Fruit fly (Drosophila melanogaster) whole organism, embryonic: Measurements from ENCODE around the gene SCAR.
A peak's percentile ranks its signal among the peaks of the same experiment; 100 is the strongest.

Source experiments
- CG10654 ChIP-seq: fragments of 200-800 bp; sonication (Bioruptor generic); optimal IDR thresholded peaks from 2 replicates; lab custom pipeline; 2016; ENCODE audit warnings: missing biosample characterization, missing genetic modification characterization
- CG11093 ChIP-seq: fragments of 200-800 bp; sonication (Bioruptor generic); IDR thresholded peaks from 3 replicates; pipeline ENCODE4 v1.3.6; 2022; ENCODE audit warnings: missing biosample characterization, missing genetic modification characterization
- CG11560 ChIP-seq: fragments of 200-800 bp; sonication (Bioruptor generic); IDR thresholded peaks from 3 replicates; pipeline ENCODE4 v1.3.6; 2022; ENCODE audit warnings: missing biosample characterization, missing genetic modification characterization
- CG11695 ChIP-seq: fragments of 200-800 bp; sonication (Bioruptor generic); IDR thresholded peaks from 3 replicates; pipeline ENCODE4 v1.3.6; 2022; ENCODE audit warnings: missing biosample characterization, missing genetic modification characterization
- CG13123 ChIP-seq: fragments of 200-800 bp; sonication (Bioruptor generic); optimal IDR thresholded peaks from 2 replicates; lab custom pipeline; 2016; ENCODE audit warnings: missing biosample characterization, missing genetic modification characterization
- CG14710 ChIP-seq: fragments of 200-800 bp; sonication (Bioruptor generic); optimal IDR thresholded peaks from 3 replicates; lab custom pipeline; 2019; ENCODE audit warnings: missing biosample characterization, mild to moderate bottlenecking, missing genetic modification characterization, moderate library complexity
- CG1603 ChIP-seq: fragments of 200-800 bp; sonication (Bioruptor generic); optimal IDR thresholded peaks from 2 replicates; lab custom pipeline; 2019; ENCODE audit warnings: missing biosample characterization, mild to moderate bottlenecking, missing genetic modification characterization, moderate library complexity
- CG16815 ChIP-seq: fragments of 200-800 bp; sonication (Bioruptor generic); optimal IDR thresholded peaks from 3 replicates; lab custom pipeline; 2017; ENCODE audit warnings: missing biosample characterization, mild to moderate bottlenecking, missing genetic modification characterization
- CG4328 ChIP-seq: fragments of 200-800 bp; sonication (Bioruptor generic); optimal IDR thresholded peaks from 3 replicates; lab custom pipeline; 2017; ENCODE audit warnings: missing biosample characterization, missing genetic modification reagents, missing genetic modification characterization
- CG4617 ChIP-seq: fragments of 200-800 bp; sonication (Bioruptor generic); optimal IDR thresholded peaks from 3 replicates; lab custom pipeline; 2016; ENCODE audit warnings: missing biosample characterization, missing genetic modification characterization, borderline replicate concordance
- CG7357 ChIP-seq: fragments of 200-800 bp; sonication (Bioruptor generic); IDR thresholded peaks from 3 replicates; pipeline ENCODE4 v1.3.6; 2022; ENCODE audit warnings: missing biosample characterization, missing genetic modification characterization
- CG8359 ChIP-seq: fragments of 200-800 bp; sonication (Bioruptor generic); optimal IDR thresholded peaks from 2 replicates; lab custom pipeline; 2017; ENCODE audit warnings: missing biosample characterization, mild to moderate bottlenecking, missing genetic modification characterization, borderline replicate concordance
- CG8478 ChIP-seq: fragments of >200 bp; optimal IDR thresholded peaks from 2 replicates; lab custom pipeline; 2018
- CG8924 ChIP-seq: fragments of 200-800 bp; optimal IDR thresholded peaks from 3 replicates; lab custom pipeline; 2019; ENCODE audit warnings: missing biosample characterization, mild to moderate bottlenecking, missing genetic modification characterization, moderate library complexity
- CkIIα-i1 ChIP-seq: fragments of 200-800 bp; sonication (Bioruptor generic); IDR thresholded peaks from 2 replicates; pipeline ENCODE4 v1.3.6; 2022; ENCODE audit warnings: missing biosample characterization, missing genetic modification characterization
- Deaf1 ChIP-seq: fragments of 200-800 bp; optimal IDR thresholded peaks from 3 replicates; lab custom pipeline; 2019; ENCODE audit warnings: missing biosample characterization, mild to moderate bottlenecking, missing genetic modification characterization, moderate library complexity
- Doc3 ChIP-seq: fragments of 200-800 bp; sonication (Bioruptor generic); IDR thresholded peaks from 3 replicates; pipeline ENCODE4 v1.3.6; 2022; ENCODE audit warnings: missing biosample characterization, missing genetic modification characterization; ENCODE audit not compliant: partially characterized antibody
- E2f1 ChIP-seq: fragments of 200-800 bp; sonication (Bioruptor generic); IDR thresholded peaks from 2 replicates; pipeline ENCODE4 v1.3.6; 2022; ENCODE audit warnings: missing biosample characterization, missing genetic modification characterization
- Fer3 ChIP-seq: fragments of 200-800 bp; sonication (Bioruptor generic); optimal IDR thresholded peaks from 2 replicates; lab custom pipeline; 2018; ENCODE audit warnings: missing biosample characterization, mild to moderate bottlenecking, missing genetic modification characterization, moderate library complexity
- Gsc ChIP-seq: fragments of 200-800 bp; sonication (Bioruptor generic); IDR thresholded peaks from 2 replicates; pipeline ENCODE4 v1.3.6; 2022; ENCODE audit warnings: missing biosample characterization, missing genetic modification characterization
- HHEX ChIP-seq: fragments of 200-800 bp; sonication (Bioruptor generic); optimal IDR thresholded peaks from 3 replicates; lab custom pipeline; 2017; ENCODE audit warnings: missing biosample characterization, mild to moderate bottlenecking, missing genetic modification characterization, missing genetic modification reagents
- Neu2 ChIP-seq: fragments of 200-800 bp; sonication (Bioruptor generic); optimal IDR thresholded peaks from 3 replicates; lab custom pipeline; 2016; ENCODE audit warnings: missing biosample characterization, missing genetic modification characterization, borderline replicate concordance
- Optix ChIP-seq: fragments of 200-800 bp; sonication (Bioruptor generic); IDR thresholded peaks from 3 replicates; pipeline ENCODE4 v1.3.6; 2022; ENCODE audit warnings: missing biosample characterization, missing genetic modification characterization
- Sry-β ChIP-seq: fragments of 200-800 bp; sonication (Bioruptor generic); optimal IDR thresholded peaks from 2 replicates; lab custom pipeline; 2018; ENCODE audit warnings: missing biosample characterization, mild to moderate bottlenecking, missing genetic modification characterization, moderate library complexity
- Ssrp ChIP-seq: fragments of 200-800 bp; sonication (Bioruptor generic); optimal IDR thresholded peaks from 2 replicates; lab custom pipeline; 2018; ENCODE audit warnings: missing biosample characterization, mild to moderate bottlenecking, missing genetic modification characterization, moderate library complexity
- Xrp1 ChIP-seq: fragments of 200-800 bp; sonication (Bioruptor generic); IDR thresholded peaks from 2 replicates; pipeline ENCODE4 v1.3.6; 2022; ENCODE audit warnings: missing biosample characterization, missing genetic modification characterization
- al ChIP-seq: fragments of 200-800 bp; sonication (Bioruptor generic); IDR thresholded peaks from 2 replicates; pipeline ENCODE4 v1.3.6; 2022; ENCODE audit warnings: missing biosample characterization, missing genetic modification characterization
- dati ChIP-seq: fragments of 200-800 bp; sonication (Bioruptor generic); IDR thresholded peaks from 2 replicates; pipeline ENCODE4 v1.3.6; 2022; ENCODE audit warnings: missing biosample characterization, missing genetic modification characterization
- disco-r ChIP-seq: fragments of 200-800 bp; sonication (Bioruptor generic); optimal IDR thresholded peaks from 2 replicates; lab custom pipeline; 2016; ENCODE audit warnings: missing biosample characterization, missing genetic modification characterization
- fd3F ChIP-seq: fragments of 200-800 bp; sonication (Bioruptor generic); optimal IDR thresholded peaks from 2 replicates; lab custom pipeline; 2018; ENCODE audit warnings: missing biosample characterization, mild to moderate bottlenecking, missing genetic modification characterization, moderate library complexity
- fd64A ChIP-seq: fragments of 200-800 bp; sonication (Bioruptor generic); optimal IDR thresholded peaks from 3 replicates; lab custom pipeline; 2018; ENCODE audit warnings: missing biosample characterization, mild to moderate bottlenecking, missing genetic modification characterization
- gt ChIP-seq: fragments of 200-800 bp; sonication (Bioruptor generic); IDR thresholded peaks from 2 replicates; pipeline ENCODE4 v1.3.6; 2022; ENCODE audit warnings: missing biosample characterization, missing genetic modification characterization
- ham ChIP-seq: fragments of 200-800 bp; sonication (Bioruptor generic); IDR thresholded peaks from 2 replicates; pipeline ENCODE4 v1.3.6; 2022; ENCODE audit warnings: missing biosample characterization, missing genetic modification characterization
- her ChIP-seq: fragments of 200-800 bp; sonication (Bioruptor generic); optimal IDR thresholded peaks from 2 replicates; lab custom pipeline; 2016; ENCODE audit warnings: missing biosample characterization, missing genetic modification characterization
- kay ChIP-seq: fragments of 200-800 bp; sonication (Bioruptor generic); optimal IDR thresholded peaks from 2 replicates; lab custom pipeline; 2016; ENCODE audit warnings: missing biosample characterization, missing genetic modification characterization
- klu ChIP-seq: fragments of 200-800 bp; sonication (Bioruptor generic); IDR thresholded peaks from 2 replicates; pipeline ENCODE4 v1.3.6; 2022; ENCODE audit warnings: missing biosample characterization, missing genetic modification characterization
- kni ChIP-seq: fragments of 200-800 bp; sonication (Bioruptor generic); optimal IDR thresholded peaks from 3 replicates; lab custom pipeline; 2017; ENCODE audit warnings: mild to moderate bottlenecking, missing biosample characterization, missing genetic modification reagents, missing genetic modification characterization
- onecut ChIP-seq: fragments of 200-800 bp; sonication (Bioruptor generic); IDR thresholded peaks from 2 replicates; pipeline ENCODE4 v1.3.6; 2022; ENCODE audit warnings: missing biosample characterization, missing genetic modification characterization
- pfk ChIP-seq: fragments of 200-800 bp; sonication (Bioruptor generic); optimal IDR thresholded peaks from 2 replicates; lab custom pipeline; 2018; ENCODE audit warnings: missing biosample characterization, mild to moderate bottlenecking, missing genetic modification characterization, moderate library complexity
- prd ChIP-seq, 3 experiments: fragments of >200 bp in 2 of 3; fragments of 200-800 bp in 1 of 3; sonication (Bioruptor generic) in 1 of 3; optimal IDR thresholded peaks in 2 of 3; IDR thresholded peaks in 1 of 3; 2 replicates in 2 of 3; 3 replicates in 1 of 3; pipeline versions ENCODE4 v1.3.6 to Lab custom; 2017 to 2022; ENCODE audit warnings: missing biosample characterization in 1 of 3, missing genetic modification characterization in 1 of 3
- psq ChIP-seq: fragments of 200-800 bp; sonication (Bioruptor generic); optimal IDR thresholded peaks from 2 replicates; lab custom pipeline; 2017; ENCODE audit warnings: missing biosample characterization, missing genetic modification characterization
- row ChIP-seq: fragments of 200-800 bp; sonication (Bioruptor generic); IDR thresholded peaks from 3 replicates; pipeline ENCODE4 v1.3.6; 2022; ENCODE audit warnings: missing biosample characterization, missing genetic modification characterization
- slp2 ChIP-seq: fragments of 200-800 bp; sonication (Bioruptor generic); optimal IDR thresholded peaks from 2 replicates; lab custom pipeline; 2016; ENCODE audit warnings: missing biosample characterization, missing genetic modification characterization
- stwl ChIP-seq: fragments of 200-800 bp; sonication (Bioruptor generic); optimal IDR thresholded peaks from 3 replicates; lab custom pipeline; 2018; ENCODE audit warnings: missing biosample characterization, mild to moderate bottlenecking, missing genetic modification characterization, moderate library complexity
- tio ChIP-seq: fragments of 200-800 bp; sonication (Bioruptor generic); optimal IDR thresholded peaks from 2 replicates; lab custom pipeline; 2017; ENCODE audit warnings: missing biosample characterization, missing genetic modification characterization, inconsistent platforms
- toy ChIP-seq: fragments of 200-800 bp; sonication (Bioruptor generic); IDR thresholded peaks from 2 replicates; pipeline ENCODE4 v1.3.6; 2022; ENCODE audit warnings: missing biosample characterization, missing genetic modification characterization
- twi ChIP-seq: fragments of 200-800 bp; optimal IDR thresholded peaks from 2 replicates; lab custom pipeline; 2019; ENCODE audit warnings: missing biosample characterization, mild to moderate bottlenecking, missing genetic modification characterization, moderate library complexity
- unc-4 ChIP-seq: fragments of 200-800 bp; sonication (Bioruptor generic); IDR thresholded peaks from 2 replicates; pipeline ENCODE4 v1.3.6; 2022; ENCODE audit warnings: missing biosample characterization, missing genetic modification characterization; ENCODE audit not compliant: partially characterized antibody
- zen2 ChIP-seq: fragments of 200-800 bp; sonication (Bioruptor generic); IDR thresholded peaks from 3 replicates; pipeline ENCODE4 v1.3.6; 2022; ENCODE audit warnings: missing biosample characterization, missing genetic modification characterization; ENCODE audit not compliant: partially characterized antibody
- zfh1 ChIP-seq: fragments of 200-800 bp; sonication (Bioruptor generic); IDR thresholded peaks from 3 replicates; pipeline ENCODE4 v1.3.6; 2022; ENCODE audit warnings: missing biosample characterization, missing genetic modification characterization

The SCAR gene

DNA sequence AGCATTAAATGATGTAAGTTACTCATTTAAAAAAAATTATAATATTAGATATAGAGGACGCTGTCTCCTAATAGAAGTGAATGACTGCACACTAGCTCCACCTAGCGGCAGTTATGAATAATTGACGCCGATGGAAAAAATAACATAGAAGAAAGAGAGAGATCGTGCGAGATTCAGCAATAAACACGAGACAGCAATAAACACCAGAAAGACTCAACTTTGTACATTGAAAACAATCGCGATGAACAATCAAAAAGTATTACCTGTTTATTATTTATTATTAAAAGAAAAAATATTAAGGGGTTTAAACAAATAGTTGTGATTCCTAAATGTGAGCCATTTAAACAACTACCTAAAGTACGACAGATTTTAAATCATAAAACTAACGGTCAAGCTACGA, 9.6 kb downstream of the SCAR start (continued):
- TF ChIP-seq stwl (tag; lab: Kevin White, UChicago) (peak; percentile 66), disco-r (GFP tag; lab: Kevin White, UChicago) (no peak), Gsc (no peak), row (GFP tag; lab: Robert Waterston, UW) (peak; percentile 30; the same call in 1 of the 3 replicates), al (GFP tag; lab: Robert Waterston, UW) (peak; percentile 14; the same call in 1 of the 2 replicates), CG7357 (GFP tag; lab: Robert Waterston, UW) (0 out of 3 replicates have a peak, but pooled peaks have one; percentile 43), prd (optimal IDR thresholded peaks at IDR 0.05; lab: Kevin White, UChicago) (no peak), prd (GFP tag; IDR thresholded peaks at IDR 0.05; lab: Robert Waterston, UW) (peak; percentile 59), Neu2 (no peak), CG16815 (GFP tag; lab: Kevin White, UChicago) (no peak), CG4617 (GFP tag; lab: Kevin White, UChicago) (no peak), Doc3 (GFP tag; lab: Robert Waterston, UW) (no peak), CG8478 (lab: Kevin White, UChicago) (no peak), Fer3 (tag; lab: Kevin White, UChicago) (peak; percentile 42), twi (tag; lab: Kevin White, UChicago) (no peak), CG1603 (tag; lab: Kevin White, UChicago) (no peak), Xrp1 (peak; percentile 74), Sry-β (GFP tag; lab: Kevin White, UChicago) (no peak), pfk (no peak), zfh1 (GFP tag; lab: Robert Waterston, UW) (0 out of 3 replicates have a peak, but pooled peaks have one; percentile 47), CG8924 (tag; lab: Kevin White, UChicago) (no peak)

DNA sequence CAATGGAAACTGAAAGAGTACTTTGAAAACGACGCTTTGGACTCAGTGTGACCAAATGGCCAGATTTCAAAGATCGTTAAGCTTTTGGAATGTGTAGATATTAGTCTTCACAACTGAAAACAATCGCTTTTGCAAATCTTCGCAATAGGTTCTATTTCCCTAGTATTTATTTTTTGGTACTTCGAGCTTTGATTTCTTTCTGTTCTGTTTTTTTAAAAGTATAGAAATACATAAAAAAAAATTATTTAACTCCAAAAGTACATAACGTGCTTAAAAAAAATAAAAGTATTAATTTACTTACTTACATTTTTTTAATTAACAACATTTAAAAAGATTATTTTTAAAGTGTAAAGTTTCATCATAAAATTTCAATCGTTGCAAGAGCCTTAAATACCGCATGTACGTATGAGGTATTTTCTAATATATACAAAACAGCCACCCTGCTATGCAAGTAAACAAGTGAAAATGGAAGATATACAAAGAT, 10.8 kb downstream of the SCAR start, which contains the start of the genes piwi and CG12253:
piwi (minus strand) TSS at position 51 of the 484 bp plus-strand sequence.
CG12253 (plus strand) TSS at position 437 of the 484 bp plus-strand sequence.
- TF ChIP-seq toy (GFP tag; lab: Robert Waterston, UW) (no peak), CG14710 (tag; lab: Kevin White, UChicago) (peak; percentile 59), her (GFP tag; lab: Kevin White, UChicago) (no peak), CG11560 (tag; lab: Robert Waterston, UW) (0 out of 3 replicates have a peak, but pooled peaks have one; percentile 51), Deaf1 (tag; lab: Kevin White, UChicago) (no peak), HHEX (GFP tag; lab: Kevin White, UChicago) (no peak), CkIIα-i1 (GFP tag; lab: Robert Waterston, UW) (no peak), CG7357 (GFP tag; lab: Robert Waterston, UW) (no peak), tio (GFP tag; lab: Kevin White, UChicago) (peak; percentile 82), ham (GFP tag; lab: Robert Waterston, UW) (no peak), CG11093 (GFP tag; lab: Robert Waterston, UW) (no peak), fd64A (GFP tag; lab: Kevin White, UChicago) (no peak), unc-4 (no peak), Ssrp (tag; lab: Kevin White, UChicago) (peak; percentile 94), disco-r (GFP tag; lab: Kevin White, UChicago) (no peak), CG11695 (peak; percentile 68; the same call in 2 of the 3 replicates), CG13123 (GFP tag; lab: Kevin White, UChicago) (peak; percentile 53), kay (GFP tag; lab: Kevin White, UChicago) (peak; percentile 29), kni (GFP tag; lab: Kevin White, UChicago) (no peak), E2f1 (GFP tag; lab: Robert Waterston, UW) (peak; percentile 29; the same call in 1 of the 2 replicates), CG8359 (GFP tag; lab: Kevin White, UChicago) (no peak), slp2 (GFP tag; lab: Kevin White, UChicago) (no peak), dati (no peak), klu (GFP tag; lab: Robert Waterston, UW) (peak; percentile 78; the same call in 1 of the 2 replicates), CG10654 (peak; percentile 18), zen2 (GFP tag; lab: Robert Waterston, UW) (no peak), Optix (no peak), psq (GFP tag; lab: Kevin White, UChicago) (no peak), fd3F (GFP tag; lab: Kevin White, UChicago) (peak; percentile 85), CG4328 (GFP tag; lab: Kevin White, UChicago) (no peak), gt (GFP tag; lab: Robert Waterston, UW) (no peak), onecut (GFP tag; lab: Robert Waterston, UW) (no peak)
